Worm (Caenorhabditis elegans): ENCODE data around the gene Y45G12B.3.

DNA sequence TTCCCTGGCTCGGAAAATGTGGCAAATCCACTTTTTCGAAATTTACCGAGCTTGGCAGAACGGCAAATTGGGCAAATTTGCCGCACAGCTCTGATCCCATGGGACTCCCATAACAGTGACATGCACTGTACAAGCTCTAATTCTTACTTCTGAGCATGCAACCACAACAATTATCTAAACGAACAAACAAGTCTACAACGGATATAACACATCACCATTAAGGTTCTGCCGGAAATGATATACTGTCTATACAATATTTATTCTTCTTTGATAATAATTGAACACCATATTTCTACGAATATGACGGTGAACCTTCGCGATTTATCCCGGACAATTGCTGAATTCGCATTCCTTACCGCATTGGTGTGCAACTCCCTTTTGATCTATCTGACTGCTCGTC is 32.2 kb upstream of the Y45G12B.3 start, which contains the start of gene str-33:
- no peak for TF ChIP-seq dao-5 (tag; optimal IDR thresholded peaks at IDR 0.05)
- no peak for TF ChIP-seq W03F9.2 (tag; optimal IDR thresholded peaks at IDR 0.05)
